Worm (Caenorhabditis elegans) whole organism, L1 larva: ENCODE results near the gene nhr-46.

ENCODE experiments used
- C16A3.4 ChIP-seq: fragments of 150-350 bp; optimal IDR thresholded peaks from 2 replicates; lab custom pipeline; 2014; ENCODE audit warnings: missing biosample characterization, missing genetic modification characterization
- C34B4.2 ChIP-seq: sonication (generic microtip); optimal IDR thresholded peaks from 2 replicates; lab custom pipeline; 2017; ENCODE audit warnings: mild to moderate bottlenecking, missing genetic modification characterization, missing compliant biosample characterization
- alr-1 ChIP-seq: fragments of 200-800 bp; sonication (Bioruptor generic); optimal IDR thresholded peaks from 2 replicates; lab custom pipeline; 2018; ENCODE audit warnings: borderline replicate concordance, mild to moderate bottlenecking, missing genetic modification characterization, missing compliant biosample characterization
- aly-2 ChIP-seq: fragments of 150-350 bp; optimal IDR thresholded peaks from 2 replicates; lab custom pipeline; 2014; ENCODE audit warnings: missing biosample characterization, missing genetic modification characterization
- blmp-1 ChIP-seq: fragments of 150-350 bp; optimal IDR thresholded peaks from 2 replicates; lab custom pipeline; 2014; ENCODE audit warnings: missing biosample characterization, missing genetic modification characterization
- ceh-63 ChIP-seq: fragments of 200-800 bp; sonication (Bioruptor generic); optimal IDR thresholded peaks from 2 replicates; lab custom pipeline; 2018; ENCODE audit warnings: mild to moderate bottlenecking, missing genetic modification characterization, missing compliant biosample characterization
- ceh-8 ChIP-seq: fragments of 200-800 bp; sonication (Bioruptor generic); optimal IDR thresholded peaks from 2 replicates; lab custom pipeline; 2018; ENCODE audit warnings: mild to moderate bottlenecking, missing genetic modification characterization, moderate library complexity, missing compliant biosample characterization
- ceh-82 ChIP-seq, 3 experiments: fragments of 150-350 bp in 1 of 3; sonication (generic microtip) in 2 of 3; optimal IDR thresholded peaks; 2 replicates each; lab custom pipeline; 2014 to 2017; ENCODE audit warnings: missing biosample characterization in 3 of 3, missing genetic modification characterization in 3 of 3
- ces-1 ChIP-seq: fragments of 150-350 bp; optimal IDR thresholded peaks from 2 replicates; lab custom pipeline; 2014; ENCODE audit warnings: missing biosample characterization, missing genetic modification reagents, missing genetic modification characterization
- efl-1 ChIP-seq, 4 experiments: fragments of 150-350 bp; optimal IDR thresholded peaks in 3 of 4; peaks in 1 of 4; 1 replicate in 1 of 4; 2 replicates in 3 of 4; lab custom pipeline; 2014; ENCODE audit warnings: missing biosample characterization in 2 of 4, missing genetic modification characterization in 2 of 4, missing genetic modification reagents in 2 of 4
- egl-13 ChIP-seq: sonication (generic microtip); optimal IDR thresholded peaks from 2 replicates; lab custom pipeline; 2016; ENCODE audit warnings: missing genotype, missing genetic modification reagents, missing genetic modification characterization, missing compliant biosample characterization
- egl-27 ChIP-seq, 2 experiments: fragments of 150-350 bp in 1 of 2; sonication (generic microtip); optimal IDR thresholded peaks; 3 replicates each; lab custom pipeline; 2017 to 2018; ENCODE audit warnings: missing biosample characterization in 2 of 2, missing genetic modification characterization in 2 of 2, missing genetic modification reagents in 2 of 2
- elt-3 ChIP-seq, 6 experiments: fragments of 150-350 bp in 1 of 6; sonication (generic microtip); optimal IDR thresholded peaks; 2 replicates each; lab custom pipeline; 2017 to 2018; ENCODE audit warnings: missing biosample characterization in 6 of 6, missing genetic modification characterization in 6 of 6, inconsistent platforms in 1 of 6
- ets-5 ChIP-seq: fragments of 200-800 bp; sonication (Bioruptor generic); IDR thresholded peaks from 2 replicates; pipeline ENCODE4 v1.3.6; 2022; ENCODE audit warnings: missing genetic modification characterization, missing compliant biosample characterization
- fkh-10 ChIP-seq: sonication (generic microtip); optimal IDR thresholded peaks from 2 replicates; lab custom pipeline; 2017; ENCODE audit warnings: missing biosample characterization, missing genetic modification reagents, missing genetic modification characterization
- fkh-4 ChIP-seq: sonication (generic microtip); optimal IDR thresholded peaks from 2 replicates; lab custom pipeline; 2016; ENCODE audit warnings: missing compliant biosample characterization, missing genetic modification characterization, borderline replicate concordance
- fos-1 ChIP-seq: fragments of 150-350 bp; optimal IDR thresholded peaks from 2 replicates; lab custom pipeline; 2014; ENCODE audit warnings: missing biosample characterization, missing genetic modification characterization
- hlh-17 ChIP-seq: fragments of 200-800 bp; sonication (Bioruptor generic); optimal IDR thresholded peaks from 2 replicates; lab custom pipeline; 2018; ENCODE audit warnings: missing genetic modification characterization, mild to moderate bottlenecking, missing compliant biosample characterization, moderate library complexity, borderline replicate concordance
- hlh-4 ChIP-seq: sonication (generic microtip); optimal IDR thresholded peaks from 2 replicates; lab custom pipeline; 2016; ENCODE audit warnings: mild to moderate bottlenecking, missing genetic modification characterization, missing compliant biosample characterization
- hpl-2 ChIP-seq: fragments of 150-350 bp; optimal IDR thresholded peaks from 2 replicates; lab custom pipeline; 2014; ENCODE audit warnings: missing biosample characterization, missing genetic modification reagents, missing genetic modification characterization
- irx-1 ChIP-seq: sonication (generic microtip); optimal IDR thresholded peaks from 2 replicates; lab custom pipeline; 2016; ENCODE audit warnings: missing genetic modification characterization, missing compliant biosample characterization
- isw-1 ChIP-seq: fragments of 200-800 bp; sonication (Bioruptor generic); IDR thresholded peaks from 2 replicates; pipeline ENCODE4 v1.3.6; 2022; ENCODE audit warnings: missing genetic modification characterization, missing compliant biosample characterization
- jun-1 ChIP-seq: fragments of 150-350 bp; optimal IDR thresholded peaks from 2 replicates; lab custom pipeline; 2014; ENCODE audit warnings: missing biosample characterization, missing genetic modification reagents, missing genetic modification characterization
- lin-13 ChIP-seq: fragments of 150-350 bp; optimal IDR thresholded peaks from 2 replicates; lab custom pipeline; 2014; ENCODE audit warnings: missing biosample characterization, missing genetic modification reagents, missing genetic modification characterization
- lin-35 ChIP-seq, 2 experiments: fragments of 150-350 bp; optimal IDR thresholded peaks; 2 replicates each; lab custom pipeline; 2014; ENCODE audit warnings: missing biosample characterization in 2 of 2, missing genetic modification characterization in 2 of 2, missing genetic modification reagents in 2 of 2
- lin-39 ChIP-seq: fragments of 150-350 bp; optimal IDR thresholded peaks from 2 replicates; lab custom pipeline; 2014; ENCODE audit warnings: missing biosample characterization, missing genetic modification reagents, missing genetic modification characterization
- lir-3 ChIP-seq: sonication (generic microtip); optimal IDR thresholded peaks from 2 replicates; lab custom pipeline; 2016; ENCODE audit warnings: mild to moderate bottlenecking, missing genetic modification characterization, moderate library complexity, missing compliant biosample characterization; ENCODE audit not compliant: poor library complexity
- mab-9 ChIP-seq: fragments of 200-800 bp; sonication (Bioruptor generic); IDR thresholded peaks from 2 replicates; pipeline ENCODE4 v1.3.6; 2022; ENCODE audit warnings: missing genetic modification reagents, missing genetic modification characterization, missing compliant biosample characterization
- mdl-1 ChIP-seq, 2 experiments: fragments of 150-350 bp; optimal IDR thresholded peaks; 2 replicates each; lab custom pipeline; 2014 to 2017; ENCODE audit warnings: missing biosample characterization in 2 of 2, missing genetic modification characterization in 2 of 2, inconsistent platforms in 1 of 2
- mef-2 ChIP-seq: fragments of 150-350 bp; optimal IDR thresholded peaks from 2 replicates; lab custom pipeline; 2014; ENCODE audit warnings: missing biosample characterization, missing genetic modification characterization
- nhr-11 ChIP-seq: fragments of 150-350 bp; optimal IDR thresholded peaks from 2 replicates; lab custom pipeline; 2014; ENCODE audit warnings: missing biosample characterization, missing genetic modification characterization
- nhr-20 ChIP-seq: sonication (generic microtip); optimal IDR thresholded peaks from 2 replicates; lab custom pipeline; 2016; ENCODE audit warnings: mild to moderate bottlenecking, missing genetic modification characterization, missing compliant biosample characterization
- nhr-28 ChIP-seq: fragments of 150-350 bp; optimal IDR thresholded peaks from 2 replicates; lab custom pipeline; 2014; ENCODE audit warnings: missing biosample characterization, missing genetic modification characterization
- nhr-47 ChIP-seq: sonication (generic microtip); optimal IDR thresholded peaks from 2 replicates; lab custom pipeline; 2016; ENCODE audit warnings: mild to moderate bottlenecking, missing genetic modification characterization, moderate library complexity, missing compliant biosample characterization
- nhr-71 ChIP-seq: sonication (generic microtip); optimal IDR thresholded peaks from 2 replicates; lab custom pipeline; 2016; ENCODE audit warnings: mild to moderate bottlenecking, missing genetic modification characterization, moderate library complexity, missing compliant biosample characterization
- nhr-84 ChIP-seq: sonication (generic microtip); optimal IDR thresholded peaks from 2 replicates; lab custom pipeline; 2017; ENCODE audit warnings: missing biosample characterization, missing genetic modification characterization
- nhr-85 ChIP-seq: sonication (generic microtip); peaks from one replicate; lab custom pipeline; 2016; ENCODE audit warnings: missing genetic modification characterization, inconsistent platforms, missing compliant biosample characterization
- pag-3 ChIP-seq: sonication (generic microtip); optimal IDR thresholded peaks from 2 replicates; lab custom pipeline; 2017; ENCODE audit warnings: missing genetic modification characterization, mild to moderate bottlenecking, missing compliant biosample characterization, antibody characterized with exemption, borderline replicate concordance; ENCODE audit not compliant: insufficient read depth
- pax-3 ChIP-seq: fragments of 200-800 bp; sonication (Bioruptor generic); optimal IDR thresholded peaks from 2 replicates; lab custom pipeline; 2018; ENCODE audit warnings: mild to moderate bottlenecking, missing genetic modification characterization, moderate library complexity, missing compliant biosample characterization
- pqm-1 ChIP-seq: sonication (generic microtip); optimal IDR thresholded peaks from 3 replicates; lab custom pipeline; 2017; ENCODE audit warnings: missing biosample characterization, missing genetic modification characterization
- skn-1 ChIP-seq: fragments of 150-350 bp; optimal IDR thresholded peaks from 2 replicates; lab custom pipeline; 2014; ENCODE audit warnings: missing biosample characterization, missing genetic modification characterization
- snpc-4 ChIP-seq: fragments of 150-350 bp; optimal IDR thresholded peaks from 2 replicates; lab custom pipeline; 2014; ENCODE audit warnings: missing biosample characterization, missing genetic modification characterization
- snu-23 ChIP-seq: sonication (generic microtip); optimal IDR thresholded peaks from 2 replicates; lab custom pipeline; 2016; ENCODE audit warnings: missing genetic modification characterization, missing compliant biosample characterization
- sup-37 ChIP-seq: fragments of 200-800 bp; sonication (Bioruptor generic); optimal IDR thresholded peaks from 2 replicates; lab custom pipeline; 2018; ENCODE audit warnings: mild to moderate bottlenecking, missing genetic modification characterization, missing compliant biosample characterization
- swsn-7 ChIP-seq: sonication (generic microtip); optimal IDR thresholded peaks from 2 replicates; lab custom pipeline; 2016; ENCODE audit warnings: missing genetic modification characterization, missing compliant biosample characterization
- tlp-1 ChIP-seq: fragments of 150-350 bp; optimal IDR thresholded peaks from 2 replicates; lab custom pipeline; 2014; ENCODE audit warnings: missing biosample characterization, missing genetic modification characterization
- unc-130 ChIP-seq: fragments of 150-350 bp; optimal IDR thresholded peaks from 2 replicates; lab custom pipeline; 2017; ENCODE audit warnings: missing biosample characterization, missing genetic modification characterization, inconsistent platforms
- unc-30 ChIP-seq: sonication (generic microtip); optimal IDR thresholded peaks from 2 replicates; lab custom pipeline; 2017; ENCODE audit warnings: missing biosample characterization, missing genetic modification characterization
- xbp-1 ChIP-seq: sonication (generic microtip); optimal IDR thresholded peaks from 2 replicates; lab custom pipeline; 2016; ENCODE audit warnings: missing genetic modification characterization, missing compliant biosample characterization
- zag-1 ChIP-seq: fragments of 150-350 bp; optimal IDR thresholded peaks from 2 replicates; lab custom pipeline; 2014; ENCODE audit warnings: missing biosample characterization, missing genetic modification characterization
- zip-4 ChIP-seq: fragments of 200-800 bp; sonication (Bioruptor generic); optimal IDR thresholded peaks from 2 replicates; lab custom pipeline; 2018; ENCODE audit warnings: mild to moderate bottlenecking, missing genetic modification characterization, moderate library complexity, missing compliant biosample characterization
- ztf-11 ChIP-seq, 2 experiments: sonication (generic microtip); optimal IDR thresholded peaks; 2 replicates each; lab custom pipeline; 2016 to 2017; ENCODE audit warnings: missing genetic modification characterization in 2 of 2, missing biosample characterization in 1 of 2, missing compliant biosample characterization in 1 of 2
- ztf-4 ChIP-seq: fragments of 150-350 bp; optimal IDR thresholded peaks from 2 replicates; lab custom pipeline; 2014; ENCODE audit warnings: missing biosample characterization, missing genetic modification characterization

Gene nhr-46

DNA sequence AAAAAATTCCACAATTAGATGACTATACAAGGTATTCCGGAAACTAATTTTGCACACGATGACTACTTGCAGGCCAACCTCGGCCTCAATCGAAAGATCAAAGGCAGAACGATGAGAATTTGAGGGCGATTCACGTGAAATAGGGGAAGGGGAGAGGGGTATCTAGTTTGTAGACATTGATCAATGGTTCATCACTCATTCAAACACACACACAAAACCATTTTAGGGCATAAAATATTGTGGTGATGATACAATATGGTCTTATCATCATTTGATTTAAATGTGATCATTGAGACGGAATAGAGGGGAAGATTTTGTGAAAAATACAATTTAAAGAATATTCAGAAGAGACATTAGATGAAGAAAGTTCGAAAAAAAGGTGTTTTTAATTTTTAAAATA, 5.1 kb upstream of the nhr-46 start:
- TF ChIP-seq alr-1 (tag; lab: Kevin White, UChicago) (no peak), egl-27 (tag; optimal IDR thresholded peaks at IDR 0.05; lab: Kevin White, UChicago) (no peak), nhr-20 (peak; percentile 82), fos-1 (tag; lab: Kevin White, UChicago) (no peak), lin-13 (GFP tag; lab: Kevin White, UChicago) (no peak), mef-2 (tag; lab: Kevin White, UChicago) (no peak), ceh-82 (tag; optimal IDR thresholded peaks at IDR 0.05; lab: Kevin White, UChicago) (no peak), nhr-71 (tag; lab: Kevin White, UChicago) (peak; percentile 55), nhr-28 (tag; lab: Kevin White, UChicago) (no peak), ztf-11 (tag; optimal IDR thresholded peaks at IDR 0.05; lab: Kevin White, UChicago) (no peak), efl-1 (optimal IDR thresholded peaks at IDR 0.05; lab: Kevin White, UChicago) (no peak), efl-1 (GFP tag; optimal IDR thresholded peaks at IDR 0.05 in 1 of 2; lab: Kevin White, UChicago) (no peak), zag-1 (no peak), irx-1 (no peak), fkh-10 (GFP tag; lab: Kevin White, UChicago) (no peak), ces-1 (GFP tag; lab: Kevin White, UChicago) (no peak), pag-3 (tag; lab: Kevin White, UChicago) (no peak), mdl-1 (tag; optimal IDR thresholded peaks at IDR 0.05; lab: Kevin White, UChicago) (peak in 1 of 2 experiments; percentile 10), C16A3.4 (no peak), lir-3 (tag; lab: Kevin White, UChicago) (no peak), jun-1 (tag; lab: Kevin White, UChicago) (no peak), unc-30 (no peak), mab-9 (GFP tag; lab: Robert Waterston, UW) (no peak), lin-35 (GFP tag; optimal IDR thresholded peaks at IDR 0.05; lab: Kevin White, UChicago) (peak in 1 of 2 experiments; percentile 56), zip-4 (no peak), hlh-4 (no peak), nhr-47 (tag; lab: Kevin White, UChicago) (peak; percentile 4), nhr-11 (tag; lab: Kevin White, UChicago) (no peak), lin-39 (tag; lab: Kevin White, UChicago) (no peak), swsn-7 (tag; lab: Kevin White, UChicago) (no peak), ztf-4 (tag; lab: Kevin White, UChicago) (no peak), nhr-84 (tag; lab: Kevin White, UChicago) (no peak), C34B4.2 (tag; lab: Kevin White, UChicago) (no peak), elt-3 (tag; optimal IDR thresholded peaks at IDR 0.05; lab: Kevin White, UChicago) (peak in 5 of 6 experiments; percentile 4 to 60 (median 27)), snu-23 (peak; percentile 45), pax-3 (no peak), aly-2 (tag; lab: Kevin White, UChicago) (no peak), skn-1 (no peak), unc-130 (no peak), nhr-85 (tag; lab: Kevin White, UChicago) (peak; percentile 77), ets-5 (no peak), ceh-8 (GFP tag; lab: Kevin White, UChicago) (no peak), hlh-17 (GFP tag; lab: Kevin White, UChicago) (no peak), tlp-1 (tag; lab: Kevin White, UChicago) (no peak), ceh-63 (GFP tag; lab: Kevin White, UChicago) (no peak), blmp-1 (tag; lab: Kevin White, UChicago) (peak; percentile 27), fkh-4 (no peak), pqm-1 (no peak), snpc-4 (tag; lab: Kevin White, UChicago) (no peak), egl-13 (tag; lab: Kevin White, UChicago) (no peak), xbp-1 (no peak), isw-1 (GFP tag; lab: Robert Waterston, UW) (no peak), sup-37 (GFP tag; lab: Kevin White, UChicago) (no peak), hpl-2 (GFP tag; lab: Kevin White, UChicago) (no peak)
